Worm (Caenorhabditis elegans) whole organism, young adult: ENCODE results near the gene ppat-1.
A peak's percentile ranks its signal among the peaks of the same experiment; 100 is the strongest.

Experiments
- B0336.3 ChIP-seq: fragments of 200-800 bp; sonication (Bioruptor generic); IDR thresholded peaks from 2 replicates; pipeline ENCODE4 v1.3.6; 2022; ENCODE audit warnings: missing genetic modification characterization, missing compliant biosample characterization
- F52B5.7 ChIP-seq: sonication (generic microtip); optimal IDR thresholded peaks from 2 replicates; lab custom pipeline; 2016; ENCODE audit warnings: mild to moderate bottlenecking, missing genetic modification characterization, missing compliant biosample characterization
- F57C9.4 ChIP-seq: sonication (generic microtip); optimal IDR thresholded peaks from 2 replicates; lab custom pipeline; 2017; ENCODE audit warnings: mild to moderate bottlenecking, missing genetic modification characterization, missing compliant biosample characterization
- K11D2.4 ChIP-seq: fragments of 200-800 bp; sonication (Bioruptor generic); IDR thresholded peaks from 2 replicates; pipeline ENCODE4 v1.3.6; 2022; ENCODE audit warnings: missing genetic modification reagents, missing genetic modification characterization, missing compliant biosample characterization
- K12H6.12 ChIP-seq: fragments of 200-800 bp; sonication (Bioruptor generic); optimal IDR thresholded peaks from 2 replicates; lab custom pipeline; 2018; ENCODE audit warnings: mild to moderate bottlenecking, missing genetic modification characterization, missing compliant biosample characterization
- ama-1 ChIP-seq, 3 experiments: fragments of 150-350 bp in 1 of 3; sonication (generic microtip) in 2 of 3; optimal IDR thresholded peaks; 2 replicates each; lab custom pipeline; 2014 to 2018; ENCODE audit warnings: missing biosample characterization in 2 of 3, missing genetic modification characterization in 2 of 3, missing genetic modification reagents in 2 of 3
- atf-7 ChIP-seq: sonication (generic microtip); optimal IDR thresholded peaks from 2 replicates; lab custom pipeline; 2017; ENCODE audit warnings: mild to moderate bottlenecking, missing genetic modification characterization, missing compliant biosample characterization
- athp-1 ChIP-seq: sonication (generic microtip); optimal IDR thresholded peaks from 2 replicates; lab custom pipeline; 2017; ENCODE audit warnings: mild to moderate bottlenecking, missing genetic modification characterization, missing compliant biosample characterization
- attf-5 ChIP-seq: fragments of 200-800 bp; sonication (Bioruptor generic); optimal IDR thresholded peaks from 2 replicates; lab custom pipeline; 2018; ENCODE audit warnings: mild to moderate bottlenecking, missing genetic modification characterization, missing compliant biosample characterization
- attf-6 ChIP-seq: fragments of 200-800 bp; sonication (Bioruptor generic); IDR thresholded peaks from 2 replicates; pipeline ENCODE4 v1.3.6; 2022; ENCODE audit warnings: missing genetic modification reagents, missing genetic modification characterization, missing compliant biosample characterization
- bed-1 ChIP-seq: fragments of 200-800 bp; sonication (Bioruptor generic); IDR thresholded peaks from 2 replicates; pipeline ENCODE4 v1.3.6; 2022; ENCODE audit warnings: missing genetic modification reagents, missing genetic modification characterization, missing compliant biosample characterization
- ceh-27 ChIP-seq: fragments of 200-800 bp; sonication (Bioruptor generic); optimal IDR thresholded peaks from 2 replicates; lab custom pipeline; 2018; ENCODE audit warnings: mild to moderate bottlenecking, missing genetic modification characterization, moderate library complexity, missing compliant biosample characterization
- ceh-58 ChIP-seq: fragments of 200-800 bp; sonication (Bioruptor generic); IDR thresholded peaks from 2 replicates; pipeline ENCODE4 v1.3.6; 2022; ENCODE audit warnings: missing genetic modification characterization, missing compliant biosample characterization
- die-1 ChIP-seq: sonication (generic microtip); optimal IDR thresholded peaks from 2 replicates; lab custom pipeline; 2016; ENCODE audit warnings: missing genotype, mild to moderate bottlenecking, missing genetic modification characterization, missing compliant biosample characterization
- dox-1 ChIP-seq: fragments of 200-800 bp; sonication (Bioruptor generic); IDR thresholded peaks from 2 replicates; pipeline ENCODE4 v1.3.6; 2022; ENCODE audit warnings: missing genetic modification reagents, missing genetic modification characterization, missing compliant biosample characterization
- dpl-1 ChIP-seq: fragments of 150-350 bp; optimal IDR thresholded peaks from 2 replicates; lab custom pipeline; 2014; ENCODE audit warnings: missing biosample characterization, missing genetic modification reagents, missing genetic modification characterization
- egl-44 ChIP-seq: fragments of 200-800 bp; sonication (Bioruptor generic); IDR thresholded peaks from 2 replicates; pipeline ENCODE4 v1.3.6; 2022; ENCODE audit warnings: missing genetic modification reagents, missing genetic modification characterization, missing compliant biosample characterization
- ekl-4 ChIP-seq: fragments of 200-800 bp; sonication (Bioruptor generic); IDR thresholded peaks from 2 replicates; pipeline ENCODE4 v1.3.6; 2022; ENCODE audit warnings: missing genetic modification reagents, missing genetic modification characterization, missing compliant biosample characterization
- ets-4 ChIP-seq: fragments of 200-800 bp; sonication (Bioruptor generic); optimal IDR thresholded peaks from 2 replicates; lab custom pipeline; 2018; ENCODE audit warnings: mild to moderate bottlenecking, missing genetic modification characterization, missing compliant biosample characterization
- hlh-12 ChIP-seq: sonication (generic microtip); optimal IDR thresholded peaks from 2 replicates; lab custom pipeline; 2016; ENCODE audit warnings: missing genetic modification characterization, missing compliant biosample characterization
- hlh-26 ChIP-seq: fragments of 200-800 bp; sonication (Bioruptor generic); conservative IDR thresholded peaks from 2 replicates; pipeline ENCODE4 v1.3.6; 2022; ENCODE audit warnings: missing genetic modification reagents, missing genetic modification characterization, missing compliant biosample characterization
- hmg-1.2 ChIP-seq: fragments of 200-800 bp; sonication (Bioruptor generic); IDR thresholded peaks from 2 replicates; pipeline ENCODE4 v1.3.6; 2022; ENCODE audit warnings: missing genetic modification reagents, missing genetic modification characterization, missing compliant biosample characterization
- let-607 ChIP-seq, 2 experiments: fragments of 200-800 bp in 1 of 2; sonication (Bioruptor generic) in 1 of 2; sonication (generic microtip) in 1 of 2; optimal IDR thresholded peaks; 2 replicates each; lab custom pipeline; 2016 to 2018; ENCODE audit warnings: mild to moderate bottlenecking in 2 of 2, missing compliant biosample characterization in 2 of 2, missing genetic modification characterization in 2 of 2, moderate library complexity in 2 of 2, missing genotype in 1 of 2
- lir-1 ChIP-seq: fragments of 200-800 bp; sonication (Bioruptor generic); conservative IDR thresholded peaks from 2 replicates; pipeline ENCODE4 v1.3.6; 2022; ENCODE audit warnings: missing genetic modification reagents, missing genetic modification characterization, missing compliant biosample characterization
- nhr-179 ChIP-seq: sonication (generic microtip); optimal IDR thresholded peaks from 2 replicates; lab custom pipeline; 2016; ENCODE audit warnings: mild to moderate bottlenecking, missing genetic modification characterization, missing compliant biosample characterization
- nhr-27 ChIP-seq: fragments of 200-800 bp; sonication (Bioruptor generic); optimal IDR thresholded peaks from 2 replicates; lab custom pipeline; 2018; ENCODE audit warnings: mild to moderate bottlenecking, missing genetic modification characterization, moderate library complexity, missing compliant biosample characterization
- pbrm-1 ChIP-seq: fragments of 200-800 bp; sonication (Bioruptor generic); IDR thresholded peaks from 2 replicates; pipeline ENCODE4 v1.3.6; 2022; ENCODE audit warnings: missing genetic modification reagents, missing genetic modification characterization, missing compliant biosample characterization
- pha-4 ChIP-seq: fragments of 150-350 bp; sonication (generic microtip); optimal IDR thresholded peaks from 2 replicates; lab custom pipeline; 2014; ENCODE audit warnings: missing biosample characterization, missing genetic modification reagents, missing genetic modification characterization
- rpc-1 ChIP-seq, 2 experiments: fragments of 150-350 bp in 1 of 2; sonication (generic microtip) in 1 of 2; optimal IDR thresholded peaks; 2 replicates each; lab custom pipeline; 2014 to 2018; ENCODE audit warnings: missing biosample characterization in 1 of 2, missing genetic modification characterization in 1 of 2, missing genetic modification reagents in 1 of 2, missing genotype in 1 of 2
- sdz-38 ChIP-seq: sonication (generic microtip); optimal IDR thresholded peaks from 2 replicates; lab custom pipeline; 2016; ENCODE audit warnings: missing genotype, missing genetic modification characterization, missing compliant biosample characterization
- snpc-4 ChIP-seq, 5 experiments: fragments of 150-350 bp in 1 of 5; sonication (generic microtip) in 4 of 5; optimal IDR thresholded peaks; 2 replicates each; lab custom pipeline; 2014 to 2018; ENCODE audit warnings: missing genetic modification characterization in 5 of 5, missing biosample characterization in 3 of 5, antibody characterized with exemption in 2 of 5, mild to moderate bottlenecking in 2 of 5, missing compliant biosample characterization in 2 of 5, missing genotype in 2 of 5, moderate library complexity in 2 of 5, missing genetic modification reagents in 1 of 5
- tlf-1 ChIP-seq: fragments of 200-800 bp; sonication (Bioruptor generic); optimal IDR thresholded peaks from 2 replicates; lab custom pipeline; 2018; ENCODE audit warnings: mild to moderate bottlenecking, missing genetic modification characterization, missing compliant biosample characterization
- ztf-18 ChIP-seq: sonication (generic microtip); optimal IDR thresholded peaks from 2 replicates; lab custom pipeline; 2016; ENCODE audit warnings: missing genotype, mild to moderate bottlenecking, missing genetic modification characterization, missing compliant biosample characterization
- ztf-22 ChIP-seq: fragments of 200-800 bp; sonication (Bioruptor generic); optimal IDR thresholded peaks from 2 replicates; lab custom pipeline; 2018; ENCODE audit warnings: mild to moderate bottlenecking, missing genetic modification characterization, moderate library complexity, missing compliant biosample characterization
- ztf-26 ChIP-seq: sonication (generic microtip); optimal IDR thresholded peaks from 2 replicates; lab custom pipeline; 2017; ENCODE audit warnings: missing genetic modification characterization, missing compliant biosample characterization

ppat-1 gene

DNA sequence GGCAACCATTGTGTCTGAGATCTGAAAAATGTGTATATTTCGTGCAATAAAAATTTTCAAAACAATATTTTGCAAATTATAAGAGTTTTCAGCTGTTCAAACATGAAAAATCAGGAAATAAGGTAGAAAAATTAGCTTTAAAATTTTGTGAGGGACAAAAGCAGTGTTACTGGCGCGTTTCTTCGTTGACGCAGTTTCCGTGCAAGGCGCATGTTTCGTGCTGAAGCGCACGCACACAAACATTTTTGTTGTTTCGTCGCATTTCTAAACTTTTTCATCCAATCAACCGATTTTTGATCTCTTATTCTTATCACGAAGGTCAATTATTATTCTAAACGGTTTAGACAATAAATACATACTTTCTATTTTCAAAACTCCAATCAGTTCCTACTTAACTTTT is 4.2 kb downstream of the ppat-1 start, which contains the start of gene nifk-1 (continued):
- 0 out of 2 replicates have a peak, but pooled peaks have one; percentile 28 for TF ChIP-seq B0336.3 (GFP tag; lab: Robert Waterston, UW)
- TF ChIP-seq nhr-179 (tag; lab: Kevin White, UChicago) = no peak
- TF ChIP-seq F57C9.4 (tag; lab: Kevin White, UChicago) = no peak
- TF ChIP-seq pha-4 (tag; lab: Kevin White, UChicago) = no peak
- no peak for TF ChIP-seq atf-7 (tag; lab: Kevin White, UChicago)
- TF ChIP-seq attf-6 = no peak
- 0 out of 2 replicates have a peak, but pooled peaks have one; percentile 54 for TF ChIP-seq pbrm-1 (GFP tag; lab: Robert Waterston, UW)
- TF ChIP-seq attf-5 (GFP tag; lab: Kevin White, UChicago) = peak; percentile 86
- peak; percentile 34 for TF ChIP-seq dpl-1 (GFP tag; lab: Kevin White, UChicago)
- TF ChIP-seq ceh-58 (GFP tag; lab: Robert Waterston, UW) = no peak
- no peak for TF ChIP-seq snpc-4 (GFP tag; optimal IDR thresholded peaks at IDR 0.05; lab: Kevin White, UChicago)
- peak in 3 of 4 experiments; percentile 28 to 69 (median 68) for TF ChIP-seq snpc-4 (tag; optimal IDR thresholded peaks at IDR 0.05; lab: Kevin White, UChicago)
- no peak for TF ChIP-seq die-1
- no peak for TF ChIP-seq F52B5.7 (tag; lab: Kevin White, UChicago)
- TF ChIP-seq let-607 (tag; optimal IDR thresholded peaks at IDR 0.05; lab: Kevin White, UChicago) = peak in 1 of 2 experiments; percentile 22
- no peak for TF ChIP-seq sdz-38
- no peak; the same call in 1 of the 2 replicates for TF ChIP-seq hmg-1.2 (GFP tag; lab: Robert Waterston, UW)
- no peak for TF ChIP-seq hlh-12 (tag; lab: Kevin White, UChicago)
- peak; percentile 84 for TF ChIP-seq dox-1 (GFP tag; lab: Robert Waterston, UW)
- no peak for TF ChIP-seq rpc-1 (optimal IDR thresholded peaks at IDR 0.05; lab: Kevin White, UChicago)
- TF ChIP-seq rpc-1 (tag; optimal IDR thresholded peaks at IDR 0.05; lab: Kevin White, UChicago) = no peak
- TF ChIP-seq ceh-27 (GFP tag; lab: Kevin White, UChicago) = no peak
- TF ChIP-seq hlh-26 (GFP tag; lab: Robert Waterston, UW) = no peak
- TF ChIP-seq tlf-1 = peak; percentile 3
- no peak for TF ChIP-seq ztf-22 (GFP tag; lab: Kevin White, UChicago)

DNA sequence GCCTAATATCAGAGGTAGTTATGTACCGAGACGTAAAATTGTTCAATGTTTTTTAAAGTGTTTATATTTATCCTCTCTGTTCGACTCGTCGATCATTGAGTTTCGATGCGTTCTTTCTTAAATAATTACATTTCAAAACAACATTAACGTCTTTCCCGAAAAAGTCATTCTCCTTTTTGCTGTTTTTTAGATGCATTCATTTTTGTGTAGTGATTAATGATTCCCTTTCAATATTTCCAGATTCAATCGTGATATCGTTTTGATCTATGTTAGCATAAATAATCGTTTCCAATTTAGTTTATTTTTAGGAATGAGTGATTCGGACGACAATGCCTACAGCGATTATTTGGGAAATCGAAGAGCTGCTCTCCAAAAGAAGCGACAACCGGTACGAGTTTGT is 4.6 kb downstream of the ppat-1 start, which contains the start of gene T04A8.8:
Gene T04A8.8, plus strand, starts transcription at position 301 of the 400 bp plus-strand sequence.
- TF ChIP-seq K12H6.12 (tag; lab: Kevin White, UChicago) = no peak
- TF ChIP-seq nhr-27 = no peak
- no peak for TF ChIP-seq K11D2.4 (GFP tag; lab: Robert Waterston, UW)
- no peak for TF ChIP-seq athp-1 (tag; lab: Kevin White, UChicago)
- no peak for TF ChIP-seq tlf-1
- no peak for TF ChIP-seq ztf-26 (tag; lab: Kevin White, UChicago)
- TF ChIP-seq nhr-179 (tag; lab: Kevin White, UChicago) = no peak
- TF ChIP-seq egl-44 = no peak
- no peak for TF ChIP-seq bed-1 (GFP tag; lab: Robert Waterston, UW)
- no peak for TF ChIP-seq F57C9.4 (tag; lab: Kevin White, UChicago)
- TF ChIP-seq lir-1 (GFP tag; lab: Robert Waterston, UW) = no peak

DNA sequence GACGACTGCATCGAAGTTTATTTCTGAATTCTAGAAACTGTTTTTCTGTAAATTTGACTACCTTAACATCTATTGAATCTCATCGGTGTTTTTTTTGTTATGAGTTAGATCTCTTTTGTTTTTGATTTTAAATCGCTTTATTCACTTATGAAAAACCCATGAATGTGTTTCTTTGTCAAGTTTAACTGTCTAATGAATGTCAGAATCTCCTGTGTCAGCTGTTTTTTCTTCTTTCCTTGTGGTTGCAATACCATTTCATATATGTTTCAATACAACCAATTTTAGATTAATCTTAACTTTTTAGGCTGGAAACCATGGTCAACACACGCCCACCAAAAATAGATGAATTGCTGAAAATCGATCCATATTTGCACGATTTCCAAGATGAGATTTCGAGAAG is 6.0 kb downstream of the ppat-1 start, which contains the start of gene T04A8.7:
Gene T04A8.7, plus strand, starts transcription at position 301 of the 400 bp plus-strand sequence.
- TF ChIP-seq ets-4 (GFP tag; lab: Kevin White, UChicago) = no peak
- 0 out of 2 replicates have a peak, but pooled peaks have one; percentile 20 for TF ChIP-seq ekl-4 (GFP tag; lab: Robert Waterston, UW)
- TF ChIP-seq ztf-18 (tag; lab: Kevin White, UChicago) = peak; percentile 29
- TF ChIP-seq ama-1 (optimal IDR thresholded peaks at IDR 0.05; lab: Kevin White, UChicago) = no peak
- TF ChIP-seq ama-1 (GFP tag; optimal IDR thresholded peaks at IDR 0.05; lab: Kevin White, UChicago) = peak in 1 of 2 experiments; percentile 18
- TF ChIP-seq, all 124 proteins: peak for 3
